Worm (Caenorhabditis elegans): Measurements from ENCODE around the gene rps-25.

DNA sequence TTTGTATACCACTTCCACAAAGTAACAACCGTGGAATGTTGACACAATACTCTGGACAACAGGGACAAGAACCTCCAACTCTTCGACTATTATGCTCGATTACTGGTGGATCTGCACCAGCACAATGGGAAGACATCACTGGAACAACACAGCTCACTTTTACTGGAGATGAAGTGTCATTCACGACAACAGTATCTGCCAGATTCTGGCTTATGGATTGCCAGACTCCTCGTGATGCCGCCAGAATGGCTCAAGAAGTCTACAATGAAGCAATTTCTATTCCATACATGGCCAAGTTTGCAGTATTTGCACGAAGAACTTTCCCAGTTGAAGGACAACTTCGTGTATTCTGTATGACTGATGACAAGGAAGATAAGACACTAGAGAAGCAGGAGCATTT, 35.8 kb upstream of the rps-25 start:
- TF ChIP-seq him-1 (tag; optimal IDR thresholded peaks at IDR 0.05) (no peak), W03F9.2 (tag; optimal IDR thresholded peaks at IDR 0.05) (no peak), dao-5 (tag; optimal IDR thresholded peaks at IDR 0.05) (no peak)
